Worm (Caenorhabditis elegans) whole organism, L1 larva: ENCODE results near the gene F14F9.6.

Experiments
- aly-2 ChIP-seq: fragments of 150-350 bp; optimal IDR thresholded peaks from 2 replicates; lab custom pipeline; 2014; ENCODE audit warnings: missing biosample characterization, missing genetic modification characterization
- ceh-90 ChIP-seq: sonication (generic microtip); optimal IDR thresholded peaks from 2 replicates; lab custom pipeline; 2016; ENCODE audit warnings: missing genetic modification characterization, missing compliant biosample characterization
- dsc-1 ChIP-seq: sonication (generic microtip); optimal IDR thresholded peaks from 2 replicates; lab custom pipeline; 2016; ENCODE audit warnings: mild to moderate bottlenecking, missing genetic modification characterization, missing compliant biosample characterization
- efl-1 ChIP-seq, 4 experiments: fragments of 150-350 bp; optimal IDR thresholded peaks in 3 of 4; peaks in 1 of 4; 1 replicate in 1 of 4; 2 replicates in 3 of 4; lab custom pipeline; 2014; ENCODE audit warnings: missing biosample characterization in 2 of 4, missing genetic modification characterization in 2 of 4, missing genetic modification reagents in 2 of 4
- lin-39 ChIP-seq: fragments of 150-350 bp; optimal IDR thresholded peaks from 2 replicates; lab custom pipeline; 2014; ENCODE audit warnings: missing biosample characterization, missing genetic modification reagents, missing genetic modification characterization
- lsy-2 ChIP-seq, 2 experiments: fragments of 150-350 bp; optimal IDR thresholded peaks; 2 replicates each; lab custom pipeline; 2014; ENCODE audit warnings: missing biosample characterization in 2 of 2, missing genetic modification characterization in 2 of 2
- mab-9 ChIP-seq: fragments of 200-800 bp; sonication (Bioruptor generic); IDR thresholded peaks from 2 replicates; pipeline ENCODE4 v1.3.6; 2022; ENCODE audit warnings: missing genetic modification reagents, missing genetic modification characterization, missing compliant biosample characterization
- nhr-20 ChIP-seq: sonication (generic microtip); optimal IDR thresholded peaks from 2 replicates; lab custom pipeline; 2016; ENCODE audit warnings: mild to moderate bottlenecking, missing genetic modification characterization, missing compliant biosample characterization
- nhr-237 ChIP-seq: fragments of 150-350 bp; optimal IDR thresholded peaks from 2 replicates; lab custom pipeline; 2014; ENCODE audit warnings: missing biosample characterization, missing genetic modification characterization
- tbx-2 ChIP-seq: sonication (generic microtip); optimal IDR thresholded peaks from 2 replicates; lab custom pipeline; 2016; ENCODE audit warnings: missing genetic modification characterization, missing compliant biosample characterization
- unc-130 ChIP-seq: fragments of 150-350 bp; optimal IDR thresholded peaks from 2 replicates; lab custom pipeline; 2017; ENCODE audit warnings: missing biosample characterization, missing genetic modification characterization, inconsistent platforms
- ztf-11 ChIP-seq, 2 experiments: sonication (generic microtip); optimal IDR thresholded peaks; 2 replicates each; lab custom pipeline; 2016 to 2017; ENCODE audit warnings: missing genetic modification characterization in 2 of 2, missing biosample characterization in 1 of 2, missing compliant biosample characterization in 1 of 2

- TF ChIP-seq nhr-20 (tag; lab: Kevin White, UChicago) (peak; percentile 55), nhr-237 (tag; lab: Kevin White, UChicago) (no peak), aly-2 (tag; lab: Kevin White, UChicago) (no peak), efl-1 (optimal IDR thresholded peaks at IDR 0.05; lab: Kevin White, UChicago) (no peak), efl-1 (GFP tag; optimal IDR thresholded peaks at IDR 0.05 in 1 of 2; lab: Kevin White, UChicago) (peak in 1 of 2 experiments; percentile 29), ztf-11 (tag; optimal IDR thresholded peaks at IDR 0.05; lab: Kevin White, UChicago) (no peak), ceh-90 (no peak), mab-9 (no peak), dsc-1 (tag; lab: Kevin White, UChicago) (no peak), tbx-2 (tag; lab: Kevin White, UChicago) (no peak), lsy-2 (tag; optimal IDR thresholded peaks at IDR 0.05; lab: Kevin White, UChicago) (no peak), unc-130 (tag; lab: Kevin White, UChicago) (no peak), lin-39 (tag; lab: Kevin White, UChicago) (no peak)
Observed at ce11 chrV:5110684-5111083, 35.6 kb downstream of the F14F9.6 start, which contains the start of gene ugt-63.
